Fruit fly (Drosophila melanogaster): ENCODE measurements around the gene CG11854.

The CG11854 gene

dm6 chr3R:25193726-25194204 lies 48.1 kb upstream of the CG11854 start, which contains the start of gene lobo (continued):
- TF ChIP-seq CG7987 (GFP tag; optimal IDR thresholded peaks at IDR 0.05) (peak; percentile 69), br (optimal IDR thresholded peaks at IDR 0.05) (no peak), mirr (GFP tag; optimal IDR thresholded peaks at IDR 0.05) (peak; percentile 45), CG6272 (GFP tag; IDR thresholded peaks at IDR 0.05) (peak; percentile 28; the same call in 1 of the 2 replicates), Nf-YB (GFP tag; optimal IDR thresholded peaks at IDR 0.05) (peak; percentile 60), shn (GFP tag; optimal IDR thresholded peaks at IDR 0.05) (peak; percentile 58), CG3726 (GFP tag; IDR thresholded peaks at IDR 0.05) (no peak), CG2129 (GFP tag; IDR thresholded peaks at IDR 0.05; ENCODE audit: partially characterized antibody) (no peak), Mad (GFP tag; optimal IDR thresholded peaks at IDR 0.05) (peak; percentile 36), chn (GFP tag; optimal IDR thresholded peaks at IDR 0.05) (peak; percentile 8), lilli (GFP tag; optimal IDR thresholded peaks at IDR 0.05) (peak; percentile 49), ssp (GFP tag; IDR thresholded peaks at IDR 0.05) (no peak), CG30020 (tag; optimal IDR thresholded peaks at IDR 0.05) (no peak), pho (GFP tag; optimal IDR thresholded peaks at IDR 0.05) (peak; percentile 64), NFAT (GFP tag; IDR thresholded peaks at IDR 0.05) (peak; percentile 77), lmd (GFP tag; IDR thresholded peaks at IDR 0.05) (0 out of 2 replicates have a peak, but pooled peaks have one; percentile 6), BtbVII (GFP tag; optimal IDR thresholded peaks at IDR 0.05) (no peak), unpg (GFP tag; optimal IDR thresholded peaks at IDR 0.05) (no peak), CG33213 (GFP tag; optimal IDR thresholded peaks at IDR 0.05) (peak; percentile 83), CG7271 (tag; optimal IDR thresholded peaks at IDR 0.05) (peak; percentile 55), otp (GFP tag; IDR thresholded peaks at IDR 0.05) (peak; percentile 84), jing (GFP tag; optimal IDR thresholded peaks at IDR 0.05) (peak; percentile 19), Dek (tag; optimal IDR thresholded peaks at IDR 0.05) (peak; percentile 47), CG18764 (GFP tag; optimal IDR thresholded peaks at IDR 0.05) (no peak), HmgD (GFP tag; optimal IDR thresholded peaks at IDR 0.05) (peak; percentile 86), Sry-δ (GFP tag; optimal IDR thresholded peaks at IDR 0.05) (peak; percentile 47), CG6689 (GFP tag; IDR thresholded peaks at IDR 0.05) (no peak), CG15479 (GFP tag; optimal IDR thresholded peaks at IDR 0.05) (no peak), CG10321 (GFP tag; IDR thresholded peaks at IDR 0.05) (peak; percentile 44; the same call in 1 of the 2 replicates), btn (GFP tag; optimal IDR thresholded peaks at IDR 0.05) (no peak), fd64A (GFP tag; optimal IDR thresholded peaks at IDR 0.05) (no peak), Vsx1 (GFP tag; optimal IDR thresholded peaks at IDR 0.05) (peak; percentile 34), kay (GFP tag; optimal IDR thresholded peaks at IDR 0.05) (peak; percentile 9), dm (GFP tag; optimal IDR thresholded peaks at IDR 0.05) (peak; percentile 54), chm (GFP tag; IDR thresholded peaks at IDR 0.05) (peak; percentile 86), NC2β (GFP tag; optimal IDR thresholded peaks at IDR 0.05) (peak; percentile 67), CG6791 (GFP tag; IDR thresholded peaks at IDR 0.05; ENCODE audit: partially characterized antibody) (no peak), maf-S (GFP tag; optimal IDR thresholded peaks at IDR 0.05) (peak; percentile 61), Hr39 (optimal IDR thresholded peaks at IDR 0.05) (no peak), sr (GFP tag; IDR thresholded peaks at IDR 0.05) (peak; percentile 40; the same call in 1 of the 3 replicates), D (optimal IDR thresholded peaks at IDR 0.05) (no peak), D (GFP tag; optimal IDR thresholded peaks at IDR 0.05) (no peak), HmgZ (tag; optimal IDR thresholded peaks at IDR 0.05) (peak; percentile 80), BEAF-32 (GFP tag; optimal IDR thresholded peaks at IDR 0.05) (peak; percentile 16), C15 (GFP tag; IDR thresholded peaks at IDR 0.05) (no peak), Hr3 (GFP tag; optimal IDR thresholded peaks at IDR 0.05) (peak; percentile 65), Optix (GFP tag; IDR thresholded peaks at IDR 0.05) (peak; percentile 45; the same call in 1 of the 3 replicates), Max (GFP tag; optimal IDR thresholded peaks at IDR 0.05) (no peak), Adf1 (GFP tag; IDR thresholded peaks at IDR 0.05) (peak; percentile 48), ro (GFP tag; IDR thresholded peaks at IDR 0.05) (no peak), Stat92E (GFP tag; optimal IDR thresholded peaks at IDR 0.05) (peak in 1 of 3 experiments; percentile 15), CG10565 (GFP tag; optimal IDR thresholded peaks at IDR 0.05) (no peak)
